Worm (Caenorhabditis elegans): ENCODE data around the gene Y32B12B.4.

- TF ChIP-seq ama-1 (optimal IDR thresholded peaks at IDR 0.05) (no peak), hmg-4 (GFP tag; optimal IDR thresholded peaks at IDR 0.05) (no peak), tra-4 (tag; optimal IDR thresholded peaks at IDR 0.05) (no peak), ceh-13 (GFP tag; optimal IDR thresholded peaks at IDR 0.05) (no peak), hmbx-1 (tag; optimal IDR thresholded peaks at IDR 0.05) (no peak), ceh-36 (tag; optimal IDR thresholded peaks at IDR 0.05) (no peak)
Measured at ce11 chrV:16517619-16518018, 35.5 kb upstream of the Y32B12B.4 start, which contains the start of gene F36D3.4.

All from whole organism, early embryonic.